Worm (Caenorhabditis elegans) whole organism, young adult: Measurements from ENCODE around the gene pap-1.
"Not testable (repeated sequence)": the region's sequence is repeated elsewhere in the genome, so short reads cannot be mapped to it uniquely, and the experiment has no call there.

Experiments
- C17E4.6 ChIP-seq: fragments of 200-800 bp; sonication (Bioruptor generic); IDR thresholded peaks from 2 replicates; pipeline ENCODE4 v1.3.6; 2022; ENCODE audit warnings: missing genetic modification reagents, missing genetic modification characterization, missing compliant biosample characterization
- F52B5.7 ChIP-seq: sonication (generic microtip); optimal IDR thresholded peaks from 2 replicates; lab custom pipeline; 2016; ENCODE audit warnings: mild to moderate bottlenecking, missing genetic modification characterization, missing compliant biosample characterization
- K11D2.4 ChIP-seq: fragments of 200-800 bp; sonication (Bioruptor generic); IDR thresholded peaks from 2 replicates; pipeline ENCODE4 v1.3.6; 2022; ENCODE audit warnings: missing genetic modification reagents, missing genetic modification characterization, missing compliant biosample characterization
- Y53F4B.3 ChIP-seq: fragments of 200-800 bp; sonication (Bioruptor generic); IDR thresholded peaks from 2 replicates; pipeline ENCODE4 v1.3.6; 2022; ENCODE audit warnings: missing genetic modification reagents, missing genetic modification characterization, missing compliant biosample characterization
- Y53G8AR.9 ChIP-seq: fragments of 200-800 bp; sonication (Bioruptor generic); conservative IDR thresholded peaks from 2 replicates; pipeline ENCODE4 v1.3.6; 2022; ENCODE audit warnings: missing genetic modification reagents, missing genetic modification characterization, missing compliant biosample characterization
- attf-6 ChIP-seq: fragments of 200-800 bp; sonication (Bioruptor generic); IDR thresholded peaks from 2 replicates; pipeline ENCODE4 v1.3.6; 2022; ENCODE audit warnings: missing genetic modification reagents, missing genetic modification characterization, missing compliant biosample characterization
- bed-1 ChIP-seq: fragments of 200-800 bp; sonication (Bioruptor generic); IDR thresholded peaks from 2 replicates; pipeline ENCODE4 v1.3.6; 2022; ENCODE audit warnings: missing genetic modification reagents, missing genetic modification characterization, missing compliant biosample characterization
- bed-2 ChIP-seq: fragments of 200-800 bp; sonication (Bioruptor generic); IDR thresholded peaks from 2 replicates; pipeline ENCODE4 v1.3.6; 2022; ENCODE audit warnings: missing genetic modification reagents, missing genetic modification characterization, missing compliant biosample characterization
- ceh-100 ChIP-seq: fragments of 200-800 bp; sonication (Bioruptor generic); IDR thresholded peaks from 2 replicates; pipeline ENCODE4 v1.3.6; 2022; ENCODE audit warnings: missing genetic modification reagents, missing genetic modification characterization, missing compliant biosample characterization
- ceh-40 ChIP-seq: fragments of 200-800 bp; sonication (Bioruptor generic); IDR thresholded peaks from 2 replicates; pipeline ENCODE4 v1.3.6; 2022; ENCODE audit warnings: missing genetic modification characterization, missing compliant biosample characterization
- ceh-58 ChIP-seq: fragments of 200-800 bp; sonication (Bioruptor generic); IDR thresholded peaks from 2 replicates; pipeline ENCODE4 v1.3.6; 2022; ENCODE audit warnings: missing genetic modification characterization, missing compliant biosample characterization
- dox-1 ChIP-seq: fragments of 200-800 bp; sonication (Bioruptor generic); IDR thresholded peaks from 2 replicates; pipeline ENCODE4 v1.3.6; 2022; ENCODE audit warnings: missing genetic modification reagents, missing genetic modification characterization, missing compliant biosample characterization
- egl-18 ChIP-seq: fragments of 200-800 bp; sonication (Bioruptor generic); IDR thresholded peaks from 2 replicates; pipeline ENCODE4 v1.3.6; 2022; ENCODE audit warnings: missing genetic modification reagents, missing genetic modification characterization, missing compliant biosample characterization
- egrh-3 ChIP-seq: fragments of 200-800 bp; sonication (Bioruptor generic); IDR thresholded peaks from 2 replicates; pipeline ENCODE4 v1.3.6; 2022; ENCODE audit warnings: missing genetic modification reagents, missing genetic modification characterization, missing compliant biosample characterization
- ekl-4 ChIP-seq: fragments of 200-800 bp; sonication (Bioruptor generic); IDR thresholded peaks from 2 replicates; pipeline ENCODE4 v1.3.6; 2022; ENCODE audit warnings: missing genetic modification reagents, missing genetic modification characterization, missing compliant biosample characterization
- hmg-1.2 ChIP-seq: fragments of 200-800 bp; sonication (Bioruptor generic); IDR thresholded peaks from 2 replicates; pipeline ENCODE4 v1.3.6; 2022; ENCODE audit warnings: missing genetic modification reagents, missing genetic modification characterization, missing compliant biosample characterization
- hsf-1 ChIP-seq: fragments of 200-800 bp; sonication (Bioruptor generic); IDR thresholded peaks from 2 replicates; pipeline ENCODE4 v1.3.6; 2022; ENCODE audit warnings: missing genetic modification reagents, missing genetic modification characterization, missing compliant biosample characterization
- lin-40 ChIP-seq: sonication (generic microtip); optimal IDR thresholded peaks from 2 replicates; lab custom pipeline; 2016; ENCODE audit warnings: missing genetic modification characterization, mild to moderate bottlenecking, missing compliant biosample characterization, missing genotype, missing genetic modification reagents
- lin-54 ChIP-seq: fragments of 200-800 bp; sonication (Bioruptor generic); optimal IDR thresholded peaks from 2 replicates; lab custom pipeline; 2018; ENCODE audit warnings: mild to moderate bottlenecking, missing genetic modification characterization, missing compliant biosample characterization
- madf-3 ChIP-seq: fragments of 200-800 bp; sonication (Bioruptor generic); IDR thresholded peaks from 2 replicates; pipeline ENCODE4 v1.3.6; 2022; ENCODE audit warnings: missing genetic modification reagents, missing genetic modification characterization, missing compliant biosample characterization
- pbrm-1 ChIP-seq: fragments of 200-800 bp; sonication (Bioruptor generic); IDR thresholded peaks from 2 replicates; pipeline ENCODE4 v1.3.6; 2022; ENCODE audit warnings: missing genetic modification reagents, missing genetic modification characterization, missing compliant biosample characterization
- snpc-1.1 ChIP-seq: sonication (generic microtip); optimal IDR thresholded peaks from 2 replicates; lab custom pipeline; 2017; ENCODE audit warnings: missing genetic modification characterization, mild to moderate bottlenecking, missing compliant biosample characterization, antibody characterized with exemption, moderate library complexity, missing genotype, missing genetic modification reagents; ENCODE audit not compliant: insufficient read depth
- snpc-4 ChIP-seq, 5 experiments: fragments of 150-350 bp in 1 of 5; sonication (generic microtip) in 4 of 5; optimal IDR thresholded peaks; 2 replicates each; lab custom pipeline; 2014 to 2018; ENCODE audit warnings: missing genetic modification characterization in 5 of 5, missing biosample characterization in 3 of 5, antibody characterized with exemption in 2 of 5, mild to moderate bottlenecking in 2 of 5, missing compliant biosample characterization in 2 of 5, missing genotype in 2 of 5, moderate library complexity in 2 of 5, missing genetic modification reagents in 1 of 5
- tbx-9 ChIP-seq: sonication (generic microtip); optimal IDR thresholded peaks from 2 replicates; lab custom pipeline; 2016; ENCODE audit warnings: borderline replicate concordance, missing genetic modification characterization, inconsistent platforms, missing compliant biosample characterization
- unc-130 ChIP-seq: sonication (generic microtip); optimal IDR thresholded peaks from 2 replicates; lab custom pipeline; 2016; ENCODE audit warnings: missing genetic modification reagents, missing genetic modification characterization, missing compliant biosample characterization
- zim-3 ChIP-seq: sonication (generic microtip); optimal IDR thresholded peaks from 2 replicates; lab custom pipeline; 2017; ENCODE audit warnings: mild to moderate bottlenecking, missing genetic modification characterization, moderate library complexity, missing compliant biosample characterization
- ztf-6 ChIP-seq: fragments of 200-800 bp; sonication (Bioruptor generic); IDR thresholded peaks from 2 replicates; pipeline ENCODE4 v1.3.6; 2022; ENCODE audit warnings: missing genetic modification reagents, missing genetic modification characterization, missing compliant biosample characterization

The pap-1 gene

DNA sequence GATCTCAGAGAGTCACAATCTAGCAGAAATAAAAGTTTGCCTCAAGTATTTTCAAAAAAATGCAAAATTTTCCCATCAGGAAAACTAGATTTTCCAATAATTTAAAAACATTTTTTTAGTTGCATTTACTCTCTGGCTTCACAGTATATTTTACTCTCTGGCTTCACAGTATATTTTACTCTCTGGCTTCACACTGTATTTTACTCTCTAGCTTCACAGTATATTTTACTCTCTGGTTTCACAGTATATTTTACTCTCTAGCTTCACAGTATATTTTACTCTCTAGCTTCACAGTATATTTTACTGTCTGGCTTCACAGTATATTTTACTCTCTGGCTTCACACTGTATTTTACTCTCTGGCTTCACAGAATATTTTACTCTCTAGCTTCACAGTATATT is 7.5 kb downstream of the pap-1 start:
- peak; percentile 95; the same call in 1 of the 2 replicates for TF ChIP-seq Y53F4B.3 (GFP tag; lab: Robert Waterston, UW)
- TF ChIP-seq ceh-58 = peak; percentile 90; the same call in 1 of the 2 replicates
- peak; percentile 71; the same call in 1 of the 2 replicates for TF ChIP-seq ztf-6
- 0 out of 2 replicates have a peak, but pooled peaks have one; percentile 16 for TF ChIP-seq Y53G8AR.9 (GFP tag; lab: Robert Waterston, UW)
- TF ChIP-seq egrh-3 = peak; percentile 89
- peak; percentile 46; the same call in 1 of the 2 replicates for TF ChIP-seq madf-3 (GFP tag; lab: Robert Waterston, UW)

DNA sequence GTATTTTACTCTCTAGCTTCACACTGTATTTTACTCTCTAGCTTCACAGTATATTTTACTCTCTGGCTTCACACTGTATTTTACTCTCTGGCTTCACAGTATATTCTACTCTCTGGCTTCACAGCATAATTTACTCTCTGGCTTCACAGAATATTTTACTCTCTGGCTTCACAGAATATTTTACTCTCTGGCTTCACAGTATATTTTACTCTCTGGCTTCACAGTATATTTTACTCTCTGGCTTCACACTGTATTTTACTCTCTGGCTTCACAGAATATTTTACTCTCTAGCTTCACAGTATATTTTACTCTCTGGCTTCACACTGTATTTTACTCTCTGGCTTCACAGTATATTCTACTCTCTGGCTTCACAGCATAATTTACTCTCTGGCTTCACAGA is 8.2 kb downstream of the pap-1 start:
- TF ChIP-seq madf-3 (GFP tag; lab: Robert Waterston, UW) (0 out of 2 replicates have a peak, but pooled peaks have one; percentile 54), egrh-3 (peak; percentile 84; the same call in 1 of the 2 replicates), Y53F4B.3 (GFP tag; lab: Robert Waterston, UW) (peak; percentile 60; the same call in 1 of the 2 replicates)

DNA sequence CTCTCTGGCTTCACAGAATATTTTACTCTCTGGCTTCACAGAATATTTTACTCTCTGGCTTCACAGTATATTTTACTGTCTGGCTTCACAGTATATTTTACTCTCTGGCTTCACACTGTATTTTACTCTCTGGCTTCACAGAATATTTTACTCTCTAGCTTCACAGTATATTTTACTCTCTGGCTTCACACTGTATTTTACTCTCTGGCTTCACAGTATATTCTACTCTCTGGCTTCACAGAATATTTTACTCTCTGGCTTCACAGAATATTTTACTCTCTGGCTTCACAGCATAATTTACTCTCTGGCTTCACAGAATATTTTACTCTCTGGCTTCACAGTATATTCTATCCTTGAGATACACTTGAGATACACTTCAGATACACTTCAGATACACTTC is 8.6 kb downstream of the pap-1 start:
- TF ChIP-seq Y53F4B.3 (GFP tag; lab: Robert Waterston, UW) (peak; percentile 97; the same call in 1 of the 2 replicates), Y53G8AR.9 (GFP tag; lab: Robert Waterston, UW) (0 out of 2 replicates have a peak, but pooled peaks have one; percentile 27), madf-3 (GFP tag; lab: Robert Waterston, UW) (peak; percentile 75; the same call in 1 of the 2 replicates), ekl-4 (GFP tag; lab: Robert Waterston, UW) (0 out of 2 replicates have a peak, but pooled peaks have one; percentile 22), ceh-40 (0 out of 2 replicates have a peak, but pooled peaks have one; percentile 34), attf-6 (GFP tag; lab: Robert Waterston, UW) (0 out of 2 replicates have a peak, but pooled peaks have one; percentile 32), ceh-58 (peak; percentile 94), egrh-3 (peak; percentile 90), ceh-100 (GFP tag; lab: Robert Waterston, UW) (0 out of 2 replicates have a peak, but pooled peaks have one; percentile 32)

DNA sequence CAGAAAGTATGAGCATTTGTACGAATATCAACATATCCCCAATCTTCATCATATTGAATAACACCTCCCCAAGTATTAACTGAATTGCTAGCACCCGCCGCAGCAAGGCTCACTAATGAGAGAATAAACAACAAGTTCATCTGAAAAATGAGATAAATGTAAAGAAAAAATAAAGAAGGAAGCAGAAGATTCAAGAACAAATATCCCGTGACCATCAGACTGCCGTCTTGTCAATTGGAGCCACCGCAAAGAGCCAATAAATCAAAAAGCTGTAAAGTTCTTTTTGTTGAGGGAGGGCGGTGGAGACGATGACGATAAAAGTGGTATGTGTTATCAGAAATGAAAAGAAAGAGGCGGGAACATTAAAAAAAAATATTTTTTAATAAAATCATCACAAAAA is 11.7 kb downstream of the pap-1 start, which contains the start of gene Y32F6A.5:
Y32F6A.5 (minus strand) TSS at position 140 of the 400 bp plus-strand sequence.
- TF ChIP-seq zim-3 (tag; lab: Kevin White, UChicago) (no peak), dox-1 (0 out of 2 replicates have a peak, but pooled peaks have one; percentile 5), hsf-1 (peak; percentile 64; the same call in 1 of the 2 replicates)

DNA sequence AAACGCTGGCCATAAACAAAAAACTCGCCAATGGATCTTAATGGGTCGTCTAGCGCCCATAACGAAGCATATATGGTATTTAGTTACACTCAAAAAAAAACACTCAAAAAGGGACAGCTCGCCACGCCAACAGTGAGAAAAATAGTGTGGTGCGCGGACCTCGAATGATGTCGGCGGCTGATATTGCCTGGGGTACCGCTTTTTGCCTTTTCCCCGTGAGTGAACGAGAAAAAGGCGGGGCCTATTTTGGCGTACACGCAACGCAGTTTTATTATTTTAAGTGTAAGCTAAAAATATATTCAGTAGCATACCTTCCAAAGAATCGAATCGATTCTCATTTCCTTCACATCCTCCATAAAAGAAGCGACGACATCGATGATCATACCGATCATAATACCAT is 15.0 kb downstream of the pap-1 start:
- TF ChIP-seq snpc-4 (GFP tag; optimal IDR thresholded peaks at IDR 0.05; lab: Kevin White, UChicago) = not testable (repeated sequence)
- TF ChIP-seq snpc-4 (tag; optimal IDR thresholded peaks at IDR 0.05; lab: Kevin White, UChicago) = peak in 3 of 4 experiments; percentile 45 to 85 (median 72)
- TF ChIP-seq pbrm-1 (GFP tag; lab: Robert Waterston, UW) = peak; percentile 47; the same call in 1 of the 2 replicates
- peak; percentile 62 for TF ChIP-seq snpc-1.1 (tag; lab: Kevin White, UChicago)
- TF ChIP-seq attf-6 (GFP tag; lab: Robert Waterston, UW) = peak; percentile 76; the same call in 1 of the 2 replicates
- TF ChIP-seq hmg-1.2 (GFP tag; lab: Robert Waterston, UW) = peak; percentile 69

DNA sequence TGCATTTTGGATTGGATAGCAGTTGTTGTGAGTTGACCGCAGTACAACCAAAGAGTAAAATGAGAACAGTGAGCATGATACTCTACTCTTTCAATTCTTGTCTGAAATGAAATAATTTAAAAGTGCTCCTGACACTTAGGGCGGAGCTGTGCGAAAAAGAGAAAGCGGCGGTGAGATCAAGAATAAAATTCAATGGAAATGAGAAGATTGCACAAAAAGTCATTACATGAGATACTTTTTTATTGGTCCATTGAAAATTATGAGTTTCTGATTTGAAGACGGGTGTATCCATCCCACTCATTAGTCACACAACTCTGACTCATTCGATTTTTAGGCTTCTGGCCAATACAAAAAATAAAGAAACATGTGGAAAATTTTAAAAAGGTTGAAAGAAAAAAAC is 15.5 kb downstream of the pap-1 start, which contains the start of gene F22E12.1:
F22E12.1 (minus strand) TSS at position 101 of the 400 bp plus-strand sequence.
- no peak for TF ChIP-seq tbx-9 (tag; lab: Kevin White, UChicago)
- no peak for TF ChIP-seq ztf-6
- no peak for TF ChIP-seq lin-40
- no peak for TF ChIP-seq bed-2
- TF ChIP-seq egl-18 (GFP tag; lab: Robert Waterston, UW) = no peak
- no peak for TF ChIP-seq ekl-4 (GFP tag; lab: Robert Waterston, UW)
- no peak for TF ChIP-seq bed-1 (GFP tag; lab: Robert Waterston, UW)
- TF ChIP-seq K11D2.4 = no peak
- no peak for TF ChIP-seq C17E4.6 (GFP tag; lab: Robert Waterston, UW)
- TF ChIP-seq lin-54 (GFP tag; lab: Kevin White, UChicago) = no peak
- no peak for TF ChIP-seq unc-130 (GFP tag; lab: Kevin White, UChicago)
- no peak for TF ChIP-seq F52B5.7 (tag; lab: Kevin White, UChicago)
